Worm (Caenorhabditis elegans) whole organism, L2 larva: Measurements from ENCODE around the gene C05D9.3.
A peak's percentile ranks its signal among the peaks of the same experiment; 100 is the strongest.

Source experiments
- C34F6.9 ChIP-seq: fragments of 150-350 bp; optimal IDR thresholded peaks from 2 replicates; lab custom pipeline; 2014; ENCODE audit warnings: missing biosample characterization, missing genetic modification characterization
- F13H6.1 ChIP-seq: sonication (generic microtip); optimal IDR thresholded peaks from 2 replicates; lab custom pipeline; 2016; ENCODE audit warnings: missing genetic modification characterization, missing compliant biosample characterization
- R02D3.7 ChIP-seq: fragments of 150-350 bp; optimal IDR thresholded peaks from 2 replicates; lab custom pipeline; 2014; ENCODE audit warnings: missing biosample characterization, missing genetic modification characterization
- ZK546.5 ChIP-seq: sonication (generic microtip); optimal IDR thresholded peaks from 2 replicates; lab custom pipeline; 2017; ENCODE audit warnings: missing biosample characterization, missing genetic modification characterization
- alr-1 ChIP-seq: fragments of 150-350 bp; optimal IDR thresholded peaks from 2 replicates; lab custom pipeline; 2014; ENCODE audit warnings: missing biosample characterization, missing genetic modification characterization
- aly-2 ChIP-seq: fragments of 150-350 bp; optimal IDR thresholded peaks from 2 replicates; lab custom pipeline; 2014; ENCODE audit warnings: missing biosample characterization, missing genetic modification characterization
- blmp-1 ChIP-seq: sonication (generic microtip); optimal IDR thresholded peaks from 2 replicates; lab custom pipeline; 2017; ENCODE audit warnings: missing genetic modification characterization, mild to moderate bottlenecking, missing compliant biosample characterization, antibody characterized with exemption, moderate library complexity; ENCODE audit not compliant: insufficient read depth
- ceh-16 ChIP-seq: fragments of 150-350 bp; optimal IDR thresholded peaks from 2 replicates; lab custom pipeline; 2014; ENCODE audit warnings: missing biosample characterization, missing genetic modification characterization
- ceh-82 ChIP-seq: fragments of 150-350 bp; optimal IDR thresholded peaks from 2 replicates; lab custom pipeline; 2014; ENCODE audit warnings: missing biosample characterization, missing genetic modification characterization
- crh-2 ChIP-seq: sonication (generic microtip); optimal IDR thresholded peaks from 2 replicates; lab custom pipeline; 2017; ENCODE audit warnings: missing biosample characterization, missing genetic modification characterization
- dmd-4 ChIP-seq: sonication (generic microtip); optimal IDR thresholded peaks from 2 replicates; lab custom pipeline; 2017; ENCODE audit warnings: missing biosample characterization, missing genetic modification characterization
- egl-27 ChIP-seq: sonication (generic microtip); optimal IDR thresholded peaks from 3 replicates; lab custom pipeline; 2017; ENCODE audit warnings: missing biosample characterization, missing genetic modification reagents, missing genetic modification characterization
- elt-1 ChIP-seq: fragments of 150-350 bp; optimal IDR thresholded peaks from 2 replicates; lab custom pipeline; 2014; ENCODE audit warnings: missing biosample characterization, missing genetic modification characterization
- elt-3 ChIP-seq: sonication (generic microtip); optimal IDR thresholded peaks from 2 replicates; lab custom pipeline; 2017; ENCODE audit warnings: missing biosample characterization, missing genetic modification characterization
- fos-1 ChIP-seq: fragments of 150-350 bp; optimal IDR thresholded peaks from 2 replicates; lab custom pipeline; 2014; ENCODE audit warnings: missing biosample characterization, missing genetic modification characterization
- gmeb-1 ChIP-seq: fragments of 150-350 bp; optimal IDR thresholded peaks from 2 replicates; lab custom pipeline; 2014; ENCODE audit warnings: missing biosample characterization, missing genetic modification characterization
- lin-11 ChIP-seq: fragments of 150-350 bp; sonication (generic microtip); optimal IDR thresholded peaks from 2 replicates; lab custom pipeline; 2014; ENCODE audit warnings: missing biosample characterization, missing genetic modification characterization, inconsistent platforms, mixed read lengths
- lin-39 ChIP-seq: fragments of 150-350 bp; optimal IDR thresholded peaks from 2 replicates; lab custom pipeline; 2014; ENCODE audit warnings: missing biosample characterization, missing genetic modification reagents, missing genetic modification characterization
- lsy-2 ChIP-seq, 2 experiments: fragments of 150-350 bp in 1 of 2; sonication (generic microtip) in 1 of 2; optimal IDR thresholded peaks; 2 replicates each; lab custom pipeline; 2014 to 2017; ENCODE audit warnings: missing biosample characterization in 2 of 2, missing genetic modification characterization in 2 of 2
- mab-5 ChIP-seq: fragments of 150-350 bp; optimal IDR thresholded peaks from 2 replicates; lab custom pipeline; 2014; ENCODE audit warnings: missing biosample characterization, missing genetic modification characterization
- mbf-1 ChIP-seq: sonication (generic microtip); optimal IDR thresholded peaks from 2 replicates; lab custom pipeline; 2017; ENCODE audit warnings: missing biosample characterization, missing genetic modification characterization
- mdl-1 ChIP-seq, 2 experiments: fragments of 150-350 bp in 1 of 2; sonication (generic microtip) in 1 of 2; optimal IDR thresholded peaks; 2 replicates each; lab custom pipeline; 2017; ENCODE audit warnings: missing biosample characterization in 2 of 2, missing genetic modification characterization in 2 of 2
- nhr-10 ChIP-seq: sonication (generic microtip); optimal IDR thresholded peaks from 2 replicates; lab custom pipeline; 2017; ENCODE audit warnings: missing biosample characterization, missing genetic modification characterization
- nhr-11 ChIP-seq: fragments of 150-350 bp; optimal IDR thresholded peaks from 2 replicates; lab custom pipeline; 2014; ENCODE audit warnings: missing biosample characterization, missing genetic modification characterization
- nhr-12 ChIP-seq: fragments of 150-350 bp; optimal IDR thresholded peaks from 2 replicates; lab custom pipeline; 2014; ENCODE audit warnings: missing biosample characterization, missing genetic modification characterization
- nhr-129 ChIP-seq: fragments of 150-350 bp; optimal IDR thresholded peaks from 2 replicates; lab custom pipeline; 2014; ENCODE audit warnings: missing biosample characterization, missing genetic modification characterization
- nhr-21 ChIP-seq: fragments of 150-350 bp; optimal IDR thresholded peaks from 2 replicates; lab custom pipeline; 2014; ENCODE audit warnings: missing biosample characterization, missing genetic modification characterization
- nhr-23 ChIP-seq: fragments of 150-350 bp; optimal IDR thresholded peaks from 2 replicates; lab custom pipeline; 2014; ENCODE audit warnings: missing biosample characterization, missing genetic modification reagents, missing genetic modification characterization
- nhr-237 ChIP-seq: fragments of 150-350 bp; optimal IDR thresholded peaks from 2 replicates; lab custom pipeline; 2014; ENCODE audit warnings: missing biosample characterization, missing genetic modification characterization
- nhr-6 ChIP-seq: fragments of 150-350 bp; optimal IDR thresholded peaks from 2 replicates; lab custom pipeline; 2014; ENCODE audit warnings: missing biosample characterization, missing genetic modification characterization
- peb-1 ChIP-seq: fragments of 150-350 bp; optimal IDR thresholded peaks from 2 replicates; lab custom pipeline; 2014; ENCODE audit warnings: missing biosample characterization, missing genetic modification characterization
- sem-4 ChIP-seq: fragments of 150-350 bp; optimal IDR thresholded peaks from 2 replicates; lab custom pipeline; 2014; ENCODE audit warnings: missing biosample characterization, missing genetic modification reagents, missing genetic modification characterization
- sma-9 ChIP-seq, 2 experiments: fragments of 150-350 bp in 1 of 2; sonication (generic microtip) in 1 of 2; optimal IDR thresholded peaks; 2 replicates each; lab custom pipeline; 2014 to 2016; ENCODE audit warnings: missing genetic modification characterization in 2 of 2, mild to moderate bottlenecking in 1 of 2, missing biosample characterization in 1 of 2, missing compliant biosample characterization in 1 of 2, missing genetic modification reagents in 1 of 2, moderate library complexity in 1 of 2
- snpc-4 ChIP-seq: fragments of 150-350 bp; optimal IDR thresholded peaks from 2 replicates; lab custom pipeline; 2014; ENCODE audit warnings: missing biosample characterization, missing genetic modification characterization
- unc-39 ChIP-seq: fragments of 150-350 bp; optimal IDR thresholded peaks from 2 replicates; lab custom pipeline; 2014; ENCODE audit warnings: missing biosample characterization, missing genetic modification characterization
- unc-55 ChIP-seq: fragments of 150-350 bp; sonication (generic microtip); optimal IDR thresholded peaks from 3 replicates; lab custom pipeline; 2014; ENCODE audit warnings: missing biosample characterization, missing genetic modification reagents, missing genetic modification characterization
- unc-62 ChIP-seq: fragments of 150-350 bp; optimal IDR thresholded peaks from 2 replicates; lab custom pipeline; 2014; ENCODE audit warnings: missing biosample characterization, missing genetic modification reagents, missing genetic modification characterization
- zag-1 ChIP-seq: fragments of 150-350 bp; optimal IDR thresholded peaks from 2 replicates; lab custom pipeline; 2014; ENCODE audit warnings: missing biosample characterization, missing genetic modification characterization
- ztf-1 ChIP-seq: fragments of 200-800 bp; sonication (Bioruptor generic); conservative IDR thresholded peaks from 2 replicates; pipeline ENCODE4 v1.3.6; 2022; ENCODE audit warnings: missing genetic modification characterization, missing compliant biosample characterization
- ztf-4 ChIP-seq: fragments of 150-350 bp; optimal IDR thresholded peaks from 2 replicates; lab custom pipeline; 2014; ENCODE audit warnings: missing biosample characterization, missing genetic modification characterization

C05D9.3 gene

DNA sequence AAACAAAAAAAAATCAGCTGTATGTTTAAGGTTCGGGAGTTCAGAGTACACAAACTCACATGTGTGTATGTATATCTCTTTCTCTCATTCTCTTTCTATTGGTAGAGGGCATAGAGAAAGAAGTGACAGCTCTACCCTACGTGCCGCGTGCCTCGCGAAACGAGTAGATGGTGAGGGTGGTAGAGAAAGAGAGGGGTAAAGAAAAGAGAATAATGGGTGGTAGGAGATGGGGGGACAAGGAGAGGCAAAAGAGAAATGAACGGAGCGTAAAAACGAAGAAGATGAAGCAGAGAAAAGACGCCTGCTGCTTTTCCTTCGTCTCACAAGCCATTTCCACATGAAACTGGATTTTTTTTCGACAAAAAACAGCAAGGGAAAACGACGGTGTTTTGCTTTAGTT lies 18.5 kb upstream of the C05D9.3 start (continued):
- TF ChIP-seq ceh-16 (no peak), lin-11 (tag; lab: Kevin White, UChicago) (peak; percentile 28), elt-3 (no peak), elt-1 (tag; lab: Kevin White, UChicago) (no peak), ZK546.5 (tag; lab: Kevin White, UChicago) (no peak), egl-27 (tag; lab: Kevin White, UChicago) (peak; percentile 90), dmd-4 (tag; lab: Kevin White, UChicago) (no peak), alr-1 (tag; lab: Kevin White, UChicago) (no peak), crh-2 (tag; lab: Kevin White, UChicago) (peak; percentile 94), snpc-4 (tag; lab: Kevin White, UChicago) (peak; percentile 82), F13H6.1 (tag; lab: Kevin White, UChicago) (peak; percentile 98)

DNA sequence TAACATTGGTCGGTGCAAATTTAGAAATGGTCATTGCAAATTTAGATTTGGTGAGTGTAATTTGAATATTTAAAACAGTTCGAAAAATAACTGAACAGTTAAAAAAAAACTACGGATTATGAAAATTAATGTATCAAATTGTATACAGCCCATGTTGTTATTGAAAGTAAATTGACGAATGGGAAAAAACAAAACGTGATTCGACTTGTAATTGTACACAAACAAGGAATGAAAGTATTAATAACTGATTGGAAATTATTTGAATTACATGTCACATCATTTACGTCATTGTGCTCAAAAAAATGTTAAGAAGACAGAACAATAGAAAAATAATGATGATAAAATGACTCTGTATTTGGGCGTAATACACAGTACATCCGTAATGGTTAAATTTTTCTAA lies 17.4 kb upstream of the C05D9.3 start:
- TF ChIP-seq lin-39 (tag; lab: Kevin White, UChicago) (no peak), nhr-12 (tag; lab: Kevin White, UChicago) (no peak), C34F6.9 (tag; lab: Kevin White, UChicago) (no peak), peb-1 (no peak), unc-39 (tag; lab: Kevin White, UChicago) (no peak), elt-3 (no peak), aly-2 (tag; lab: Kevin White, UChicago) (no peak), unc-55 (GFP tag; lab: Kevin White, UChicago) (no peak), ztf-4 (tag; lab: Kevin White, UChicago) (no peak), dmd-4 (tag; lab: Kevin White, UChicago) (no peak), sma-9 (GFP tag; optimal IDR thresholded peaks at IDR 0.05; lab: Kevin White, UChicago) (no peak), sma-9 (tag; optimal IDR thresholded peaks at IDR 0.05; lab: Kevin White, UChicago) (no peak), blmp-1 (tag; lab: Kevin White, UChicago) (no peak), sem-4 (no peak), mab-5 (tag; lab: Kevin White, UChicago) (no peak)

DNA sequence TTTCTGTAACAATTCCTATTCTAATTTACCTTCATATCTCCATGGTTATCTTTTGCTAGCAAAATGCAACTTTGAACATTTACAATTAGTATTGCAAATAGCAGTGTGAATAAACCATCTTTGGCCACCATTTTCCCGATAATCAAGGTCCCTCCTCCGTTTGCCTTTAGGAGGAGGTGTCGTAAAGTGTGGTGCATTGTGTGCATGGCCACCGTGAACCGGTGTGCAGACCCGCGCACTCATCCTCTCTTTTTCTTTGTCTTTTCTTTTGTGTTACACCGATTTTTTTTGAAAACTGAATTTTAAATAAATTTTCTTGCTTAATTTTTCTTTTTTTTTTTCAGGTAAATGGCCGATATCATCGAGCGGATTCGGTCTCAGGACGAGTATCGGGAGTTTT lies 14.9 kb upstream of the C05D9.3 start, which contains the start of the genes pigx-1 and rme-6:
TSS of gene pigx-1 (minus strand) at position 206 of the 400 bp plus-strand sequence.
TSS of gene rme-6 (plus strand) at position 345 of the 400 bp plus-strand sequence.
- TF ChIP-seq unc-62 = no peak
- no peak for TF ChIP-seq ceh-16
- peak; percentile 63 for TF ChIP-seq unc-55 (GFP tag; lab: Kevin White, UChicago)
- TF ChIP-seq R02D3.7 (tag; lab: Kevin White, UChicago) = no peak
- TF ChIP-seq ztf-1 = no peak
- TF ChIP-seq lsy-2 (tag; optimal IDR thresholded peaks at IDR 0.05; lab: Kevin White, UChicago) = peak in 1 of 2 experiments; percentile 27
- no peak for TF ChIP-seq lin-39 (tag; lab: Kevin White, UChicago)
- no peak for TF ChIP-seq nhr-21 (tag; lab: Kevin White, UChicago)
- no peak for TF ChIP-seq nhr-11
- no peak for TF ChIP-seq elt-3
- TF ChIP-seq nhr-129 = peak; percentile 20
- TF ChIP-seq nhr-6 = no peak
- no peak for TF ChIP-seq mbf-1 (tag; lab: Kevin White, UChicago)
- no peak for TF ChIP-seq ceh-82 (tag; lab: Kevin White, UChicago)
- TF ChIP-seq, all 48 proteins: peak for 3

DNA sequence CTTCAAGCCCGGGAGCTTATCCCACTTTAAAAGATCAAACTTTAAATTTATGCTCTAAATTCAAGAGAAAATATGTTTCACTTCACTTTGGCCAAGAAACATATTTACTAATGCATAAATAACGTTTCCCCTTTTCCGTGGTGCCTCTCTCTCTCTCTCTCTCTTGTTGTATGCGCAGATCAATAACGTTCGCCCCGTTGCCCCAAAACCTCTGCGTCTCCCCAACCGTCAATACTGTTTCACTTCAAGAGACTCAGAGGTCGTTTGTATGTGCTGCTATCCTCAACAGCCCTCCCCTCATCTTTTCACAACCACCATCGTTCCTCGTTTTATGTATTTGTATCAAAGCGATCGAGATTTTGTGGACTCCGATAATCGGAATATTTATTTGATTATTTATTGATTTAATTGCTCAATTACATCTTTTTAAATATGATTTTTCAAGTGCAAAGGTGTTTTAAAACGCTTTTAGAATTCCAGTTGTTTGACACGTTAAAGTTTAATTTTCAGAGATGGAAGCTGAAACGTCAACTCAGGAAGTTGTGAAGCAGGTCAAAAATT lies 7.9 kb upstream of the C05D9.3 start, which contains the start of gene ife-4:
TSS of gene ife-4 (plus strand) at position 511 of the 561 bp plus-strand sequence.
- TF ChIP-seq unc-39 (tag; lab: Kevin White, UChicago) (no peak), R02D3.7 (tag; lab: Kevin White, UChicago) (no peak), nhr-21 (tag; lab: Kevin White, UChicago) (no peak), nhr-11 (no peak), lsy-2 (tag; optimal IDR thresholded peaks at IDR 0.05; lab: Kevin White, UChicago) (peak in 1 of 2 experiments; percentile 51), ceh-82 (tag; lab: Kevin White, UChicago) (no peak), nhr-10 (tag; lab: Kevin White, UChicago) (no peak), lin-11 (tag; lab: Kevin White, UChicago) (no peak), elt-3 (no peak), ceh-16 (no peak), mdl-1 (tag; optimal IDR thresholded peaks at IDR 0.05; lab: Kevin White, UChicago) (no peak), nhr-23 (tag; lab: Kevin White, UChicago) (no peak), mab-5 (tag; lab: Kevin White, UChicago) (peak; percentile 50), crh-2 (tag; lab: Kevin White, UChicago) (peak; percentile 7), gmeb-1 (tag; lab: Kevin White, UChicago) (no peak), nhr-237 (no peak), zag-1 (peak; percentile 22), nhr-129 (peak; percentile 29), alr-1 (tag; lab: Kevin White, UChicago) (no peak), lin-39 (tag; lab: Kevin White, UChicago) (no peak), F13H6.1 (tag; lab: Kevin White, UChicago) (peak; percentile 41), unc-55 (GFP tag; lab: Kevin White, UChicago) (peak; percentile 63), dmd-4 (tag; lab: Kevin White, UChicago) (no peak), sma-9 (GFP tag; optimal IDR thresholded peaks at IDR 0.05; lab: Kevin White, UChicago) (peak; percentile 47), sma-9 (tag; optimal IDR thresholded peaks at IDR 0.05; lab: Kevin White, UChicago) (no peak), sem-4 (no peak), C34F6.9 (tag; lab: Kevin White, UChicago) (peak; percentile 70), fos-1 (peak; percentile 6), elt-1 (tag; lab: Kevin White, UChicago) (no peak), aly-2 (tag; lab: Kevin White, UChicago) (no peak), blmp-1 (tag; lab: Kevin White, UChicago) (no peak), ztf-1 (no peak)
- TF ChIP-seq, all 48 proteins: peak for 10
